Fruit fly (Drosophila melanogaster) whole organism, prepupa: ENCODE results near the gene CG45065.
A peak's percentile ranks its signal among the peaks of the same experiment; 100 is the strongest.

Experiments used
- Blimp-1 ChIP-seq: fragments of 200-800 bp; sonication (Bioruptor generic); optimal IDR thresholded peaks from 3 replicates; lab custom pipeline; 2017; ENCODE audit warnings: missing biosample characterization, missing genetic modification characterization, mild to moderate bottlenecking, moderate library complexity, missing genetic modification reagents
- CG10631 ChIP-seq: fragments of 200-800 bp; sonication (Bioruptor generic); optimal IDR thresholded peaks from 2 replicates; lab custom pipeline; 2016; ENCODE audit warnings: missing biosample characterization, missing genetic modification characterization
- CG10669 ChIP-seq: fragments of 200-800 bp; sonication (Bioruptor generic); optimal IDR thresholded peaks from 3 replicates; lab custom pipeline; 2018; ENCODE audit warnings: missing biosample characterization, mild to moderate bottlenecking, missing genetic modification characterization, moderate library complexity
- CG11762 ChIP-seq: fragments of 200-800 bp; sonication (Bioruptor generic); optimal IDR thresholded peaks from 3 replicates; lab custom pipeline; 2016; ENCODE audit warnings: missing biosample characterization, missing genetic modification characterization; ENCODE audit not compliant: insufficient read depth
- CG11902 ChIP-seq: fragments of 200-800 bp; sonication (Bioruptor generic); optimal IDR thresholded peaks from 3 replicates; lab custom pipeline; 2016; ENCODE audit warnings: missing biosample characterization, missing genetic modification characterization
- CG1621 ChIP-seq: fragments of 200-800 bp; sonication (Bioruptor generic); optimal IDR thresholded peaks from 3 replicates; lab custom pipeline; 2018; ENCODE audit warnings: missing biosample characterization, mild to moderate bottlenecking, missing genetic modification characterization
- CG16779 ChIP-seq: fragments of 200-800 bp; sonication (Bioruptor generic); optimal IDR thresholded peaks from 3 replicates; lab custom pipeline; 2017; ENCODE audit warnings: missing biosample characterization, mild to moderate bottlenecking, missing genetic modification characterization
- CG3032 ChIP-seq: fragments of 200-800 bp; optimal IDR thresholded peaks from 2 replicates; lab custom pipeline; 2019; ENCODE audit warnings: missing biosample characterization, mild to moderate bottlenecking, missing genetic modification characterization, moderate library complexity
- CG31627 ChIP-seq: fragments of 200-800 bp; sonication (Bioruptor generic); optimal IDR thresholded peaks from 3 replicates; lab custom pipeline; 2016; ENCODE audit warnings: missing biosample characterization, missing genetic modification characterization
- CG32006 ChIP-seq: fragments of 200-800 bp; sonication (Bioruptor generic); optimal IDR thresholded peaks from 3 replicates; lab custom pipeline; 2017; ENCODE audit warnings: missing biosample characterization, mild to moderate bottlenecking, missing genetic modification characterization
- CG34406 ChIP-seq: fragments of 200-800 bp; sonication (Bioruptor generic); optimal IDR thresholded peaks from 3 replicates; lab custom pipeline; 2016; ENCODE audit warnings: missing biosample characterization, missing genetic modification characterization
- CG3919 ChIP-seq: fragments of 200-800 bp; sonication (Bioruptor generic); optimal IDR thresholded peaks from 3 replicates; lab custom pipeline; 2016; ENCODE audit warnings: missing biosample characterization, missing genetic modification characterization
- CG6163 ChIP-seq: fragments of 200-800 bp; sonication (Bioruptor generic); IDR thresholded peaks from 3 replicates; pipeline ENCODE4 v1.3.6; 2022; ENCODE audit warnings: missing biosample characterization, missing genetic modification characterization
- CG6276 ChIP-seq: fragments of 200-800 bp; sonication (Bioruptor generic); optimal IDR thresholded peaks from 2 replicates; lab custom pipeline; 2017; ENCODE audit warnings: missing biosample characterization, mild to moderate bottlenecking, missing genetic modification characterization
- CG6792 ChIP-seq: fragments of 200-800 bp; sonication (Bioruptor generic); optimal IDR thresholded peaks from 3 replicates; lab custom pipeline; 2016; ENCODE audit warnings: missing biosample characterization, missing genetic modification characterization
- CG6808 ChIP-seq: fragments of 200-800 bp; sonication (Bioruptor generic); optimal IDR thresholded peaks from 3 replicates; lab custom pipeline; 2017; ENCODE audit warnings: missing biosample characterization, missing genetic modification characterization, mild to moderate bottlenecking, moderate library complexity, missing genetic modification reagents
- CG6854 ChIP-seq: fragments of 200-800 bp; sonication (Bioruptor generic); optimal IDR thresholded peaks from 2 replicates; lab custom pipeline; 2017; ENCODE audit warnings: missing biosample characterization, mild to moderate bottlenecking, missing genetic modification characterization
- CG7368 ChIP-seq: fragments of 200-800 bp; sonication (Bioruptor generic); optimal IDR thresholded peaks from 3 replicates; lab custom pipeline; 2016; ENCODE audit warnings: missing biosample characterization, missing genetic modification characterization
- CG8119 ChIP-seq: fragments of 200-800 bp; sonication (Bioruptor generic); IDR thresholded peaks from 3 replicates; pipeline ENCODE4 v1.3.6; 2022; ENCODE audit warnings: missing biosample characterization, missing genetic modification characterization
- CG8319 ChIP-seq: fragments of 200-800 bp; sonication (Bioruptor generic); optimal IDR thresholded peaks from 3 replicates; lab custom pipeline; 2016; ENCODE audit warnings: missing biosample characterization, missing genetic modification characterization
- CG8632 ChIP-seq: fragments of 200-800 bp; sonication (Bioruptor generic); optimal IDR thresholded peaks from 3 replicates; lab custom pipeline; 2016; ENCODE audit warnings: missing biosample characterization, missing genetic modification characterization
- CG9139 ChIP-seq: fragments of 200-800 bp; sonication (Bioruptor generic); optimal IDR thresholded peaks from 3 replicates; lab custom pipeline; 2017; ENCODE audit warnings: missing biosample characterization, mild to moderate bottlenecking, missing genetic modification characterization
- Eip75B ChIP-seq: fragments of 200-800 bp; sonication (Bioruptor generic); optimal IDR thresholded peaks from 3 replicates; lab custom pipeline; 2016; ENCODE audit warnings: missing biosample characterization, missing genetic modification characterization
- Eip78C ChIP-seq: fragments of 200-800 bp; sonication (Bioruptor generic); peaks from one replicate; lab custom pipeline; 2016; ENCODE audit warnings: missing biosample characterization, missing genetic modification characterization
- Eip93F ChIP-seq: fragments of 200-800 bp; sonication (Bioruptor generic); optimal IDR thresholded peaks from 2 replicates; lab custom pipeline; 2016; ENCODE audit warnings: missing biosample characterization, mild to moderate bottlenecking, missing genetic modification characterization
- Ets21C ChIP-seq: fragments of 200-800 bp; sonication (Bioruptor generic); optimal IDR thresholded peaks from 3 replicates; lab custom pipeline; 2016; ENCODE audit warnings: missing biosample characterization, missing genetic modification characterization
- Gug ChIP-seq: fragments of 200-800 bp; sonication (Bioruptor generic); IDR thresholded peaks from 2 replicates; pipeline ENCODE4 v1.3.6; 2022; ENCODE audit warnings: missing biosample characterization, missing genetic modification characterization
- Hr39 ChIP-seq: fragments of 200-800 bp; sonication (Bioruptor generic); optimal IDR thresholded peaks from 2 replicates; lab custom pipeline; 2016; ENCODE audit warnings: missing biosample characterization, missing genetic modification characterization
- Hr4 ChIP-seq: fragments of 200-800 bp; sonication (Bioruptor generic); optimal IDR thresholded peaks from 3 replicates; lab custom pipeline; 2016; ENCODE audit warnings: missing biosample characterization, missing genetic modification characterization
- Lpt ChIP-seq: fragments of 200-800 bp; sonication (Bioruptor generic); optimal IDR thresholded peaks from 3 replicates; lab custom pipeline; 2016; ENCODE audit warnings: missing biosample characterization, missing genetic modification characterization
- Met ChIP-seq: fragments of 200-800 bp; sonication (Bioruptor generic); optimal IDR thresholded peaks from 3 replicates; lab custom pipeline; 2016; ENCODE audit warnings: missing biosample characterization, missing genetic modification characterization
- OdsH ChIP-seq: fragments of 200-800 bp; sonication (Bioruptor generic); optimal IDR thresholded peaks from 3 replicates; lab custom pipeline; 2016; ENCODE audit warnings: missing biosample characterization, missing genetic modification characterization
- Smox ChIP-seq: fragments of 200-800 bp; sonication (Bioruptor generic); optimal IDR thresholded peaks from 3 replicates; lab custom pipeline; 2016; ENCODE audit warnings: missing biosample characterization, missing genetic modification characterization
- Sox102F ChIP-seq: fragments of 200-800 bp; sonication (Bioruptor generic); optimal IDR thresholded peaks from 2 replicates; lab custom pipeline; 2016; ENCODE audit warnings: missing biosample characterization, mild to moderate bottlenecking, missing genetic modification characterization
- Sox14 ChIP-seq: fragments of 200-800 bp; sonication (Bioruptor generic); optimal IDR thresholded peaks from 3 replicates; lab custom pipeline; 2016; ENCODE audit warnings: missing biosample characterization, missing genetic modification characterization
- Sox15 ChIP-seq: fragments of 200-800 bp; sonication (Bioruptor generic); optimal IDR thresholded peaks from 3 replicates; lab custom pipeline; 2016; ENCODE audit warnings: missing biosample characterization, missing genetic modification characterization
- achi ChIP-seq: fragments of 200-800 bp; sonication (Bioruptor generic); optimal IDR thresholded peaks from 3 replicates; lab custom pipeline; 2016; ENCODE audit warnings: missing biosample characterization, missing genetic modification characterization
- cyc ChIP-seq: fragments of 200-800 bp; sonication (Bioruptor generic); optimal IDR thresholded peaks from 3 replicates; lab custom pipeline; 2016; ENCODE audit warnings: missing biosample characterization, missing genetic modification characterization
- dsx ChIP-seq: fragments of 200-800 bp; optimal IDR thresholded peaks from 3 replicates; lab custom pipeline; 2019; ENCODE audit warnings: missing biosample characterization, mild to moderate bottlenecking, missing genetic modification characterization, moderate library complexity; ENCODE audit not compliant: poor library complexity, severe bottlenecking
- esn ChIP-seq: fragments of 200-800 bp; sonication (Bioruptor generic); optimal IDR thresholded peaks from 2 replicates; lab custom pipeline; 2016; ENCODE audit warnings: missing biosample characterization, mild to moderate bottlenecking, missing genetic modification characterization, moderate library complexity
- fd59A ChIP-seq: fragments of 200-800 bp; sonication (Bioruptor generic); optimal IDR thresholded peaks from 2 replicates; lab custom pipeline; 2017; ENCODE audit warnings: missing biosample characterization, mild to moderate bottlenecking, missing genetic modification characterization, missing genetic modification reagents
- fd85E ChIP-seq: fragments of 200-800 bp; sonication (Bioruptor generic); optimal IDR thresholded peaks from 3 replicates; lab custom pipeline; 2016; ENCODE audit warnings: missing biosample characterization, missing genetic modification characterization
- fkh ChIP-seq: fragments of 200-800 bp; sonication (Bioruptor generic); optimal IDR thresholded peaks from 3 replicates; lab custom pipeline; 2017; ENCODE audit warnings: missing biosample characterization, mild to moderate bottlenecking, missing genetic modification characterization, moderate library complexity
- lz ChIP-seq: fragments of 200-800 bp; sonication (Bioruptor generic); optimal IDR thresholded peaks from 3 replicates; lab custom pipeline; 2016; ENCODE audit warnings: missing biosample characterization, missing genetic modification characterization
- pdm3 ChIP-seq: fragments of 200-800 bp; sonication (Bioruptor generic); optimal IDR thresholded peaks from 3 replicates; lab custom pipeline; 2016; ENCODE audit warnings: missing biosample characterization, missing genetic modification characterization
- salr ChIP-seq, 2 experiments: fragments of 200-800 bp; sonication (Bioruptor generic); optimal IDR thresholded peaks; 3 replicates each; lab custom pipeline; 2016 to 2018; ENCODE audit warnings: missing biosample characterization in 2 of 2, missing genetic modification characterization in 2 of 2, mild to moderate bottlenecking in 1 of 2
- spab ChIP-seq: fragments of 200-800 bp; sonication (Bioruptor generic); optimal IDR thresholded peaks from 2 replicates; lab custom pipeline; 2017; ENCODE audit warnings: missing biosample characterization, mild to moderate bottlenecking, missing genetic modification characterization, missing genetic modification reagents
- ss ChIP-seq, 2 experiments: fragments of 200-800 bp; sonication (Bioruptor generic); optimal IDR thresholded peaks; 2 replicates in 1 of 2; 3 replicates in 1 of 2; lab custom pipeline; 2017 to 2018; ENCODE audit warnings: mild to moderate bottlenecking in 2 of 2, missing biosample characterization in 2 of 2, missing genetic modification characterization in 2 of 2, moderate library complexity in 1 of 2
- svp ChIP-seq: fragments of 200-800 bp; sonication (Bioruptor generic); peaks from one replicate; lab custom pipeline; 2016; ENCODE audit warnings: missing biosample characterization, missing genetic modification characterization
- topi ChIP-seq: fragments of 200-800 bp; sonication (Bioruptor generic); optimal IDR thresholded peaks from 3 replicates; lab custom pipeline; 2016; ENCODE audit warnings: missing biosample characterization, missing genetic modification characterization
- vri ChIP-seq: fragments of 200-800 bp; sonication (Bioruptor generic); optimal IDR thresholded peaks from 3 replicates; lab custom pipeline; 2016; ENCODE audit warnings: missing biosample characterization, mild to moderate bottlenecking, missing genetic modification characterization

Gene CG45065

dm6 chrX:14848755-14849354 lies 33.5 kb downstream of the CG45065 start, which contains the start of gene CG9522:
Gene CG9522, minus strand, starts transcription at chrX:14848808.
- TF ChIP-seq Eip78C: peak; percentile 98
- peak; percentile 86 for TF ChIP-seq CG6792 (GFP tag; lab: Kevin White, UChicago)
- peak; percentile 90 for TF ChIP-seq CG10631 (GFP tag; lab: Kevin White, UChicago)
- peak; percentile 68 for TF ChIP-seq CG6854 (GFP tag; lab: Kevin White, UChicago)
- peak; percentile 87 for TF ChIP-seq Lpt (GFP tag; lab: Kevin White, UChicago)
- peak; percentile 85 for TF ChIP-seq CG11762
- peak; percentile 82 for TF ChIP-seq CG9139 (GFP tag; lab: Kevin White, UChicago)
- peak; percentile 80 for TF ChIP-seq CG34406
- TF ChIP-seq CG3919: peak; percentile 92
- TF ChIP-seq salr (GFP tag; optimal IDR thresholded peaks at IDR 0.05; lab: Kevin White, UChicago): peak; percentile 52 to 85
- peak; percentile 11 for TF ChIP-seq fd85E (GFP tag; lab: Kevin White, UChicago)
- TF ChIP-seq topi (GFP tag; lab: Kevin White, UChicago): peak; percentile 85
- TF ChIP-seq CG6163: peak; percentile 95
- TF ChIP-seq fkh (GFP tag; lab: Kevin White, UChicago): no peak
- peak; percentile 85 for TF ChIP-seq Met
- TF ChIP-seq CG32006 (GFP tag; lab: Kevin White, UChicago): peak; percentile 92
- peak; percentile 70 for TF ChIP-seq spab (GFP tag; lab: Kevin White, UChicago)
- TF ChIP-seq Hr4 (GFP tag; lab: Kevin White, UChicago): peak; percentile 85
- peak; percentile 61 for TF ChIP-seq Sox15 (GFP tag; lab: Kevin White, UChicago)
- peak; percentile 78 for TF ChIP-seq CG10669 (GFP tag; lab: Kevin White, UChicago)
- TF ChIP-seq dsx: peak; percentile 81
- peak; percentile 74 for TF ChIP-seq Smox (GFP tag; lab: Kevin White, UChicago)
- peak; percentile 85 for TF ChIP-seq svp (GFP tag; lab: Kevin White, UChicago)
- TF ChIP-seq CG8632 (GFP tag; lab: Kevin White, UChicago): peak; percentile 80
- TF ChIP-seq vri: peak; percentile 58
- TF ChIP-seq Eip75B (GFP tag; lab: Kevin White, UChicago): peak; percentile 90
- peak; percentile 79 for TF ChIP-seq Sox102F (GFP tag; lab: Kevin White, UChicago)
- TF ChIP-seq fd59A (GFP tag; lab: Kevin White, UChicago): peak; percentile 76
- TF ChIP-seq CG6276 (GFP tag; lab: Kevin White, UChicago): peak; percentile 89
- TF ChIP-seq pdm3 (GFP tag; lab: Kevin White, UChicago): peak; percentile 86
- peak; percentile 90 for TF ChIP-seq CG8119 (GFP tag; lab: Robert Waterston, UW)
- TF ChIP-seq achi (GFP tag; lab: Kevin White, UChicago): peak; percentile 91
- peak; percentile 67 for TF ChIP-seq CG31627 (GFP tag; lab: Kevin White, UChicago)
- peak; percentile 77 for TF ChIP-seq Gug
- peak; percentile 86 for TF ChIP-seq Sox14
- TF ChIP-seq OdsH (GFP tag; lab: Kevin White, UChicago): peak; percentile 88
- TF ChIP-seq ss (GFP tag; optimal IDR thresholded peaks at IDR 0.05; lab: Kevin White, UChicago): peak; percentile 85
- TF ChIP-seq cyc: peak; percentile 76
- peak; percentile 75 for TF ChIP-seq CG3032 (tag; lab: Kevin White, UChicago)
- TF ChIP-seq CG7368 (GFP tag; lab: Kevin White, UChicago): peak; percentile 70
- TF ChIP-seq esn (GFP tag; lab: Kevin White, UChicago): peak; percentile 84
- peak; percentile 53 for TF ChIP-seq Ets21C (GFP tag; lab: Kevin White, UChicago)
- TF ChIP-seq Eip93F (GFP tag; lab: Kevin White, UChicago): no peak
- peak; percentile 70 for TF ChIP-seq CG16779 (tag; lab: Kevin White, UChicago)
- peak; percentile 76 for TF ChIP-seq CG8319
- peak; percentile 65 for TF ChIP-seq Hr39 (GFP tag; lab: Kevin White, UChicago)
- TF ChIP-seq lz: peak; percentile 79
- peak; percentile 21 for TF ChIP-seq Blimp-1 (GFP tag; lab: Kevin White, UChicago)
- peak; percentile 78 for TF ChIP-seq CG1621 (tag; lab: Kevin White, UChicago)
- TF ChIP-seq CG11902: peak; percentile 49
- TF ChIP-seq CG6808: peak; percentile 86
